Fruit fly (Drosophila melanogaster): ENCODE measurements around the gene Plzf.

- TF ChIP-seq Ets21C (GFP tag; optimal IDR thresholded peaks at IDR 0.05) (no peak), cyc (GFP tag; optimal IDR thresholded peaks at IDR 0.05) (peak; percentile 34), Hr38 (GFP tag; optimal IDR thresholded peaks at IDR 0.05) (no peak), CG6792 (GFP tag; optimal IDR thresholded peaks at IDR 0.05) (no peak), CG6163 (GFP tag; IDR thresholded peaks at IDR 0.05) (peak; percentile 30; the same call in 2 of the 3 replicates)
Observed at dm6 chr2L:12013243-12013642, 35.5 kb downstream of the Plzf start.

Data from whole organism, prepupa.